Worm (Caenorhabditis elegans) whole organism, L1 larva: Measurements from ENCODE around the gene moe-3.

Source experiments
- aha-1 ChIP-seq: fragments of 150-350 bp; optimal IDR thresholded peaks from 2 replicates; lab custom pipeline; 2014; ENCODE audit warnings: missing biosample characterization, missing genetic modification characterization
- egl-27 ChIP-seq, 2 experiments: fragments of 150-350 bp in 1 of 2; sonication (generic microtip); optimal IDR thresholded peaks; 3 replicates each; lab custom pipeline; 2017 to 2018; ENCODE audit warnings: missing biosample characterization in 2 of 2, missing genetic modification characterization in 2 of 2, missing genetic modification reagents in 2 of 2
- elt-2 ChIP-seq: sonication (generic microtip); optimal IDR thresholded peaks from 2 replicates; lab custom pipeline; 2016; ENCODE audit warnings: missing genetic modification characterization, mild to moderate bottlenecking, inconsistent platforms, missing compliant biosample characterization, missing genetic modification reagents
- fkh-10 ChIP-seq: sonication (generic microtip); optimal IDR thresholded peaks from 2 replicates; lab custom pipeline; 2017; ENCODE audit warnings: missing biosample characterization, missing genetic modification reagents, missing genetic modification characterization
- fos-1 ChIP-seq: fragments of 150-350 bp; optimal IDR thresholded peaks from 2 replicates; lab custom pipeline; 2014; ENCODE audit warnings: missing biosample characterization, missing genetic modification characterization
- lin-13 ChIP-seq: fragments of 150-350 bp; optimal IDR thresholded peaks from 2 replicates; lab custom pipeline; 2014; ENCODE audit warnings: missing biosample characterization, missing genetic modification reagents, missing genetic modification characterization
- lin-15B ChIP-seq: fragments of 150-350 bp; sonication (generic microtip); optimal IDR thresholded peaks from 3 replicates; lab custom pipeline; 2014; ENCODE audit warnings: missing biosample characterization, missing genetic modification characterization
- nhr-77 ChIP-seq: fragments of 150-350 bp; optimal IDR thresholded peaks from 2 replicates; lab custom pipeline; 2014; ENCODE audit warnings: missing biosample characterization, missing genetic modification characterization
- snpc-4 ChIP-seq: fragments of 150-350 bp; optimal IDR thresholded peaks from 2 replicates; lab custom pipeline; 2014; ENCODE audit warnings: missing biosample characterization, missing genetic modification characterization
- sox-4 ChIP-seq: sonication (generic microtip); optimal IDR thresholded peaks from 2 replicates; lab custom pipeline; 2016; ENCODE audit warnings: missing genetic modification characterization, missing compliant biosample characterization
- unc-62 ChIP-seq: fragments of 150-350 bp; optimal IDR thresholded peaks from 2 replicates; lab custom pipeline; 2014; ENCODE audit warnings: missing biosample characterization, missing genetic modification reagents, missing genetic modification characterization
- unc-86 ChIP-seq: sonication (generic microtip); optimal IDR thresholded peaks from 2 replicates; lab custom pipeline; 2016; ENCODE audit warnings: missing genetic modification characterization, missing compliant biosample characterization
- ztf-4 ChIP-seq: fragments of 150-350 bp; optimal IDR thresholded peaks from 2 replicates; lab custom pipeline; 2014; ENCODE audit warnings: missing biosample characterization, missing genetic modification characterization

DNA sequence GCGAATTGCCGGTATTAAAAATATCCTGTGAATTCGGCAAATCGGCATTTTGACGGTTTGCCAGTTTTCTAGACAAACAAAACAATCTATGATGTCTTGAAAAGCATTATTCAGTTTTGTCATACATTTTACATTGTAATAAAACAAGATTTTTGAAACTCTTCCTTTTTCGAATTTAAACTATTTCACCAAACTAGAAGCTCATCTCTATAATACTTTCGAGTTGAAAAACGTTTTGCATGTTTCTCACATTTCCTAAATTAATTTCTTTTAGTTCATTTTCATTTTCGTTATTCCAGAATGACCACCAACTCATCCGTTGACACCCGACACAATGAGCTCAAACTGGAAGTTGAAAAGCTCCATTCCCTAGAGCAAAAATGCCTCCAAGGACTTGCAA is 35.9 kb downstream of the moe-3 start, which contains the start of gene F29C12.6:
- TF ChIP-seq aha-1 (tag; lab: Kevin White, UChicago) (no peak), ztf-4 (tag; lab: Kevin White, UChicago) (no peak), elt-2 (tag; lab: Kevin White, UChicago) (no peak), unc-86 (tag; lab: Kevin White, UChicago) (no peak), unc-62 (no peak), egl-27 (tag; optimal IDR thresholded peaks at IDR 0.05; lab: Kevin White, UChicago) (no peak), sox-4 (tag; lab: Kevin White, UChicago) (no peak), snpc-4 (tag; lab: Kevin White, UChicago) (no peak), fos-1 (tag; lab: Kevin White, UChicago) (no peak), nhr-77 (no peak), lin-13 (GFP tag; lab: Kevin White, UChicago) (no peak), lin-15B (no peak), fkh-10 (GFP tag; lab: Kevin White, UChicago) (no peak)
